Worm (Caenorhabditis elegans): Measurements from ENCODE around the gene T09A5.15.
A peak's percentile ranks its signal among the peaks of the same experiment; 100 is the strongest.

The T09A5.15 gene

DNA sequence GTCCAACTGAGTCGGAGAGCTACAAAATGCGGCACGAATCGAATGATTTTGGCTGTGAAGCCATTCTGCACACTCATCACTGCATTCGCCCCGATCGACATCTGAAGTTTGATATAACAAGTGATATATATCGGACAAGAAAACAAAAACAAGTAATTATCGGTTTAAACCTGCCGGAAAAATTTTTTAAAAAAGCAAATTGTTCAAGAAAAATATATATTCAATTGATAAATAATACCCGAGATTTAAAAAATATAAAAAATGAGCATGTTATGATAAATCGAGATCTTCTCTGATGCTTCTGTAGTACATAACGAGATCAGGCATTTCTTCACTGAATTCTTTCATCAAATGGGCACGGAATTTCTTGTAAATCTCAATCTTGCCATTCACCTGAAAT is 4.1 kb upstream of the T09A5.15 start, which contains the start of gene T09A5.5:
Gene T09A5.5, minus strand, starts transcription at position 101 of the 400 bp plus-strand sequence.
- no peak for TF ChIP-seq ztf-4 (tag; optimal IDR thresholded peaks at IDR 0.05)

- no peak for TF ChIP-seq ama-1 (optimal IDR thresholded peaks at IDR 0.05)
- TF ChIP-seq unc-39 (tag; optimal IDR thresholded peaks at IDR 0.05): no peak
- no peak for TF ChIP-seq nfya-1 (tag; optimal IDR thresholded peaks at IDR 0.05; ENCODE audit: insufficient read depth)
- no peak for TF ChIP-seq fkh-2 (tag; optimal IDR thresholded peaks at IDR 0.05)
- TF ChIP-seq ceh-9 (tag; optimal IDR thresholded peaks at IDR 0.05): no peak
- TF ChIP-seq nhr-25 (tag; optimal IDR thresholded peaks at IDR 0.05): no peak
- TF ChIP-seq sea-2 (GFP tag; optimal IDR thresholded peaks at IDR 0.05): no peak
- no peak for TF ChIP-seq pha-4 (tag; optimal IDR thresholded peaks at IDR 0.05)
Measured at ce11 chrII:7854942-7855341, 2.8 kb upstream of the T09A5.15 start, which contains the start of gene mdt-10. TSS of gene mdt-10 (minus strand) at chrII:7855042.

DNA sequence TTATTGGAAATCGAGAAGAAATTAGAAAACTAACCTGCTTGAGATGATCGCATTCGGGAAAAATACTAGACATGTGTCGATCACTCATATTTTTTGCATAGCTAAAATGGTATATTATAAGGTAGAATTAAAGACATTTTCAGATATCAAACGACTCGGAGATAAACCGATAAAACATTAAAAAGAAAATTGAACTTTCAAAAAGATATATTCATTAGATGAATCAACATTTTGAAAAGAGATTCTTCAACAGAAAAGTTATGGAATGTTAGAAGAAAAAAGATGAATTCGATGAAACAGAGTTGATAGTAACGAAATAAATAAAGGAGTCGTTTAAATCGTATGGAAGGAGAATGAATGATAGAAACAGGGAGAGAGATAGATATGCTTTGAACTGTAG is 2.1 kb upstream of the T09A5.15 start, which contains the start of gene mdmh-35:
Gene mdmh-35, minus strand, starts transcription at position 101 of the 400 bp plus-strand sequence.
- TF ChIP-seq mml-1 (tag; optimal IDR thresholded peaks at IDR 0.05) (no peak), tbx-2 (tag; optimal IDR thresholded peaks at IDR 0.05) (no peak), daf-12 (tag; optimal IDR thresholded peaks at IDR 0.05) (no peak)

DNA sequence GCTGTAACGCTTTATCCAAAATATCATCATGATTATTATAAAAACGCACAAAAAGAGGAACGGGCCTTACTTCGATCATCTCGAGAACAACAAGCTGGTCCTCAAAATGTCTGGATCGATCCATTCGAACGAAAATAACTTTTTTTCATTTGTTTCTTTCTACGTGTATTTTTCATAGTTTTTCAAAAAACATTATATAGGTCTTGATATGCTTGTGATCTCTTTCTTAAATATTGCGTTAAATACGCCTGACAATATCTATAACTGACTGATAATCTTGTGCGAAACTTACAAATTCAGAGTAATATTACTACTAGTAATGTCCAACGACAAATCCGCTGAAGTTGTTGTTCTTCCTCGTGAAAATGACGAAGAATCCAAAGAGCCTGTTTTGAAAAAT is 341 bp downstream of the T09A5.15 start, which contains the start of gene sds-22:
Gene sds-22, plus strand, starts transcription at position 301 of the 400 bp plus-strand sequence.
- no peak for TF ChIP-seq eor-1 (tag; optimal IDR thresholded peaks at IDR 0.05)
- TF ChIP-seq nhr-43 (tag; optimal IDR thresholded peaks at IDR 0.05; ENCODE audit: poor library complexity, severe bottlenecking): no peak
- no peak for TF ChIP-seq nhr-77 (tag; optimal IDR thresholded peaks at IDR 0.05)
- TF ChIP-seq ceh-28 (tag; optimal IDR thresholded peaks at IDR 0.05): no peak
- TF ChIP-seq zag-1 (tag; optimal IDR thresholded peaks at IDR 0.05): no peak
- TF ChIP-seq fkh-2 (tag; optimal IDR thresholded peaks at IDR 0.05): no peak
- no peak for TF ChIP-seq fkh-10 (GFP tag; optimal IDR thresholded peaks at IDR 0.05)
- TF ChIP-seq aly-2 (tag; optimal IDR thresholded peaks at IDR 0.05): no peak
- TF ChIP-seq lin-15B (tag; optimal IDR thresholded peaks at IDR 0.05): no peak
- no peak for TF ChIP-seq nhr-76 (tag; optimal IDR thresholded peaks at IDR 0.05)
- no peak for TF ChIP-seq nhr-11 (tag; optimal IDR thresholded peaks at IDR 0.05)
- no peak for TF ChIP-seq fos-1 (tag; optimal IDR thresholded peaks at IDR 0.05)
- no peak for TF ChIP-seq ceh-16 (tag; optimal IDR thresholded peaks at IDR 0.05)

ce11 chrII:7860221-7860928 is 2.6 kb downstream of the T09A5.15 start, which contains the start of gene lin-5:
TSS of gene lin-5 (plus strand) at chrII:7860574.
- TF ChIP-seq elt-2 (tag; optimal IDR thresholded peaks at IDR 0.05): peak; percentile 5
- no peak for TF ChIP-seq ZK546.5 (tag; optimal IDR thresholded peaks at IDR 0.05)
- no peak for TF ChIP-seq nhr-67 (tag; optimal IDR thresholded peaks at IDR 0.05)
- no peak for TF ChIP-seq skn-1 (tag; optimal IDR thresholded peaks at IDR 0.05)
- peak; percentile 59 for TF ChIP-seq snpc-4 (tag; optimal IDR thresholded peaks at IDR 0.05)
- TF ChIP-seq nhr-25 (tag; optimal IDR thresholded peaks at IDR 0.05): peak; percentile 19
- no peak for TF ChIP-seq nhr-43 (tag; optimal IDR thresholded peaks at IDR 0.05; ENCODE audit: poor library complexity, severe bottlenecking)
- TF ChIP-seq nhr-23 (tag; optimal IDR thresholded peaks at IDR 0.05): no peak
- TF ChIP-seq jun-1 (tag; optimal IDR thresholded peaks at IDR 0.05): no peak
- TF ChIP-seq nhr-77 (tag; optimal IDR thresholded peaks at IDR 0.05): no peak
- peak; percentile 67 for TF ChIP-seq nfya-1 (tag; optimal IDR thresholded peaks at IDR 0.05; ENCODE audit: insufficient read depth)
- TF ChIP-seq egl-5 (tag; optimal IDR thresholded peaks at IDR 0.05): peak; percentile 54
- peak; percentile 64 for TF ChIP-seq lin-39 (tag; optimal IDR thresholded peaks at IDR 0.05)
- peak; percentile 57 for TF ChIP-seq pha-4 (tag; optimal IDR thresholded peaks at IDR 0.05)
- peak; percentile 79 for TF ChIP-seq lin-15B (tag; optimal IDR thresholded peaks at IDR 0.05)
- TF ChIP-seq hmg-11 (tag; optimal IDR thresholded peaks at IDR 0.05): peak; percentile 57
- TF ChIP-seq aly-2 (tag; optimal IDR thresholded peaks at IDR 0.05): no peak

Data from whole organism, L3 larva.